Fruit fly (Drosophila melanogaster): ENCODE results near the gene Taf13.

The Taf13 gene

DNA sequence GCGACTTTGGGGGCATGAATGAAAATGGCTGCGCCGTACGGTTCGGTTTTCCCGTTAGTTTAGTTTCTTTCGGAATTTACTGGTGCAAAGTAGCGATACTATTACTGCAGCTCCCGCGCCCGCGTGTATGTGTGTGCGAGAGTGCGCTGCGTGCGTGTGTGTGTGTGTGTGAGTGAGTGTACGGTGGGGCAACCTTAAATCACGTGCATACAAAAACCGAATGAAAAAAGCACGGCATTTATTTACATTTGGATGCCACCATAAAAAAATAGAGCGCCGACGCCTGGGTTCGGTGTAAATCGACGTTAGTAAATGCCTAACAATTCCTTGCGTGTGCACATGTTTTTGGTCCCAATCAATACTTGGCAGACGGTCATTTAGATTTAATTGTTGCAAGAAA lies 4.1 kb upstream of the Taf13 start (continued):
- no peak for TF ChIP-seq CG1024 (GFP tag; IDR thresholded peaks at IDR 0.05)
- no peak for TF ChIP-seq sens-2 (GFP tag; IDR thresholded peaks at IDR 0.05)
- TF ChIP-seq CG8290 (GFP tag; optimal IDR thresholded peaks at IDR 0.05), result no peak
- TF ChIP-seq CG8290 (tag; optimal IDR thresholded peaks at IDR 0.05), result peak in 1 of 2 experiments; percentile 42
- TF ChIP-seq CG2199 (GFP tag; IDR thresholded peaks at IDR 0.05), result peak; percentile 89
- no peak for TF ChIP-seq CG2712 (tag; optimal IDR thresholded peaks at IDR 0.05)
- no peak for TF ChIP-seq CG9727 (GFP tag; optimal IDR thresholded peaks at IDR 0.05)
- peak; percentile 15 for TF ChIP-seq dm (GFP tag; optimal IDR thresholded peaks at IDR 0.05)
- 0 out of 2 replicates have a peak, but pooled peaks have one; percentile 31 for TF ChIP-seq Dref (GFP tag; IDR thresholded peaks at IDR 0.05)
- no peak for TF ChIP-seq CG6854 (GFP tag; optimal IDR thresholded peaks at IDR 0.05)
- TF ChIP-seq CG14050 (GFP tag; IDR thresholded peaks at IDR 0.05), result no peak
- TF ChIP-seq Hand (GFP tag; optimal IDR thresholded peaks at IDR 0.05), result no peak
- peak in 1 of 2 experiments; percentile 34 for TF ChIP-seq Dfd (GFP tag; optimal IDR thresholded peaks at IDR 0.05)
- peak; percentile 54 for TF ChIP-seq cwo (GFP tag; optimal IDR thresholded peaks at IDR 0.05)
- peak; percentile 63 for TF ChIP-seq Deaf1 (tag; optimal IDR thresholded peaks at IDR 0.05)

DNA sequence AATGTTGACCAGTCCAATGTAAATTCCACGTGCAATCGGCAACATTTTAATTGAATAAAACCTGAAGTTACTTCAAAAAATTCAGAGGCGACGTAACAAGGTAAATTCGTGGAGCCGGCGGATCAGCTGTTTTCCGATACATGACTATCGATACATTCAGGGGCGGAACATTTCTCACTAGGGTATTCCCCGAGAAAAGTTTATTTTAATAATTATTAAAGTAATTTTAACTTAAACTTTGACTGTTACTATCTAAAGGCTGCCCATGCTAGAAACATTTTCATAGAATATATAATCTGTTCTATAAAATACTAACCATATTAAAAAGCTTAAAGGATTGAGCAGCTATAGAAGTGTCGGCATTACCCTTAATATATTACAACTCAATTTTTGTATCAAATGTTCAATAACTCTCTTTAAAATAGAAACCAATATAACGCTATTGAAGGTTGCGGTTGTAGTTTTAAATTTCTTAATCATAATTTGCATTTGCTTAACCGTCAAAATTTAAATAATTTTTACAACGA lies 3.5 kb upstream of the Taf13 start, which contains the start of the genes mRpS18B and Kua:
Gene mRpS18B (minus strand): TSS at position 149 of the 527 bp plus-strand sequence.
Gene Kua (plus strand): TSS at position 477 of the 527 bp plus-strand sequence.
- TF ChIP-seq fru (optimal IDR thresholded peaks at IDR 0.05), result no peak
- 0 out of 3 replicates have a peak, but pooled peaks have one; percentile 22 for TF ChIP-seq CG2889 (GFP tag; IDR thresholded peaks at IDR 0.05)
- TF ChIP-seq CG11456 (GFP tag; IDR thresholded peaks at IDR 0.05), result peak; percentile 80
- peak; percentile 17 for TF ChIP-seq CG6654 (GFP tag; optimal IDR thresholded peaks at IDR 0.05)
- peak; percentile 9 for TF ChIP-seq CG17802 (tag; optimal IDR thresholded peaks at IDR 0.05)
- peak; percentile 71 for TF ChIP-seq sob (GFP tag; IDR thresholded peaks at IDR 0.05)
- no peak for TF ChIP-seq org-1 (GFP tag; optimal IDR thresholded peaks at IDR 0.05)
- TF ChIP-seq dm (GFP tag; optimal IDR thresholded peaks at IDR 0.05), result no peak
- peak; percentile 65 for TF ChIP-seq CG2678 (tag; optimal IDR thresholded peaks at IDR 0.05)
- peak; percentile 2 for TF ChIP-seq Dp (GFP tag; optimal IDR thresholded peaks at IDR 0.05)
- TF ChIP-seq scrt (GFP tag; optimal IDR thresholded peaks at IDR 0.05), result no peak
- 0 out of 2 replicates have a peak, but pooled peaks have one; percentile 29 for TF ChIP-seq ap (GFP tag; IDR thresholded peaks at IDR 0.05)
- no peak for TF ChIP-seq CG12219 (GFP tag; optimal IDR thresholded peaks at IDR 0.05)
- TF ChIP-seq CG13624 (GFP tag; optimal IDR thresholded peaks at IDR 0.05), result peak; percentile 26
- peak; percentile 53 for TF ChIP-seq CG8924 (tag; optimal IDR thresholded peaks at IDR 0.05)
- peak; percentile 60 for TF ChIP-seq CG18262 (tag; optimal IDR thresholded peaks at IDR 0.05)
- TF ChIP-seq NC2α (GFP tag; optimal IDR thresholded peaks at IDR 0.05), result no peak
- no peak for TF ChIP-seq kni (GFP tag; optimal IDR thresholded peaks at IDR 0.05)
- TF ChIP-seq Fer2 (tag; optimal IDR thresholded peaks at IDR 0.05), result peak; percentile 51
- TF ChIP-seq Mrtf (GFP tag; IDR thresholded peaks at IDR 0.05), result no peak
- no peak for TF ChIP-seq bigmax (GFP tag; optimal IDR thresholded peaks at IDR 0.05)
- peak; percentile 44 for TF ChIP-seq CG13894 (tag; optimal IDR thresholded peaks at IDR 0.05)
- TF ChIP-seq hth (optimal IDR thresholded peaks at IDR 0.05), result no peak
- peak; percentile 55 for TF ChIP-seq Hr3 (GFP tag; optimal IDR thresholded peaks at IDR 0.05)
- no peak for TF ChIP-seq CG6765 (GFP tag; optimal IDR thresholded peaks at IDR 0.05)
- peak; percentile 25 for TF ChIP-seq CG1602 (GFP tag; optimal IDR thresholded peaks at IDR 0.05)
- no peak for TF ChIP-seq zf30C (GFP tag; optimal IDR thresholded peaks at IDR 0.05)
- no peak for TF ChIP-seq CG11696 (GFP tag; IDR thresholded peaks at IDR 0.05)
- TF ChIP-seq Dbx (GFP tag; IDR thresholded peaks at IDR 0.05), result peak; percentile 72; the same call in 2 of the 3 replicates
- no peak for TF ChIP-seq YL-1 (GFP tag; optimal IDR thresholded peaks at IDR 0.05)
- TF ChIP-seq ATbp (GFP tag; optimal IDR thresholded peaks at IDR 0.05), result no peak
- TF ChIP-seq tna (GFP tag; IDR thresholded peaks at IDR 0.05; ENCODE audit: partially characterized antibody), result no peak
- TF ChIP-seq CG15601 (tag; optimal IDR thresholded peaks at IDR 0.05), result peak; percentile 49
- TF ChIP-seq CG10274 (GFP tag; optimal IDR thresholded peaks at IDR 0.05), result no peak
- TF ChIP-seq CG30403 (GFP tag; optimal IDR thresholded peaks at IDR 0.05), result peak; percentile 63
- TF ChIP-seq Bteb2 (GFP tag; optimal IDR thresholded peaks at IDR 0.05), result no peak
- TF ChIP-seq CG2202 (tag; optimal IDR thresholded peaks at IDR 0.05), result no peak
- 0 out of 2 replicates have a peak, but pooled peaks have one; percentile 31 for TF ChIP-seq sens-2 (GFP tag; IDR thresholded peaks at IDR 0.05)
